Worm (Caenorhabditis elegans) whole organism, mixed stage, embryonic: ENCODE results near the gene txdc-17.

Source experiments
- M03D4.4 ChIP-seq: sonication (generic microtip); optimal IDR thresholded peaks from 2 replicates; lab custom pipeline; 2017; ENCODE audit warnings: mild to moderate bottlenecking, missing genetic modification characterization, missing compliant biosample characterization
- bed-3 ChIP-seq: fragments of 200-800 bp; sonication (Bioruptor generic); optimal IDR thresholded peaks from 3 replicates; lab custom pipeline; 2018; ENCODE audit warnings: mild to moderate bottlenecking, missing genetic modification characterization, moderate library complexity, missing compliant biosample characterization
- blmp-1 ChIP-seq: fragments of 150-350 bp; optimal IDR thresholded peaks from 2 replicates; lab custom pipeline; 2014; ENCODE audit warnings: missing biosample characterization, missing genetic modification characterization
- ceh-43 ChIP-seq: fragments of 200-800 bp; sonication (Bioruptor generic); optimal IDR thresholded peaks from 2 replicates; lab custom pipeline; 2018; ENCODE audit warnings: mild to moderate bottlenecking, missing genetic modification characterization, moderate library complexity, missing compliant biosample characterization
- ceh-83 ChIP-seq: fragments of 200-800 bp; sonication (Bioruptor generic); optimal IDR thresholded peaks from 2 replicates; lab custom pipeline; 2018; ENCODE audit warnings: mild to moderate bottlenecking, missing genetic modification characterization, missing compliant biosample characterization
- ces-1 ChIP-seq: fragments of 150-350 bp; optimal IDR thresholded peaks from 2 replicates; lab custom pipeline; 2014; ENCODE audit warnings: missing biosample characterization, missing genetic modification reagents, missing genetic modification characterization
- cnd-1 ChIP-seq: fragments of 200-800 bp; sonication (Bioruptor generic); optimal IDR thresholded peaks from 2 replicates; lab custom pipeline; 2018; ENCODE audit warnings: mild to moderate bottlenecking, missing genetic modification characterization, missing compliant biosample characterization
- elt-1 ChIP-seq: sonication (generic microtip); optimal IDR thresholded peaks from 2 replicates; lab custom pipeline; 2017; ENCODE audit warnings: missing genetic modification characterization, mild to moderate bottlenecking, missing compliant biosample characterization, antibody characterized with exemption, moderate library complexity, borderline replicate concordance; ENCODE audit not compliant: insufficient read depth
- elt-3 ChIP-seq: fragments of 150-350 bp; optimal IDR thresholded peaks from 2 replicates; lab custom pipeline; 2014; ENCODE audit warnings: missing biosample characterization, missing genetic modification characterization
- flh-1 ChIP-seq: fragments of 200-800 bp; sonication (Bioruptor generic); optimal IDR thresholded peaks from 2 replicates; lab custom pipeline; 2018; ENCODE audit warnings: mild to moderate bottlenecking, missing genetic modification characterization, moderate library complexity, missing compliant biosample characterization
- ham-2 ChIP-seq: fragments of 200-800 bp; sonication (Bioruptor generic); optimal IDR thresholded peaks from 2 replicates; lab custom pipeline; 2018; ENCODE audit warnings: mild to moderate bottlenecking, missing genetic modification characterization, missing compliant biosample characterization
- hlh-1 ChIP-seq: fragments of 150-350 bp; optimal IDR thresholded peaks from 2 replicates; lab custom pipeline; 2014; ENCODE audit warnings: missing biosample characterization, missing genetic modification reagents, missing genetic modification characterization
- lin-13 ChIP-seq: fragments of 150-350 bp; optimal IDR thresholded peaks from 2 replicates; lab custom pipeline; 2014; ENCODE audit warnings: missing biosample characterization, missing genetic modification characterization
- lsy-2 ChIP-seq: fragments of 150-350 bp; optimal IDR thresholded peaks from 2 replicates; lab custom pipeline; 2014; ENCODE audit warnings: missing biosample characterization, missing genetic modification characterization
- mab-5 ChIP-seq: fragments of 150-350 bp; optimal IDR thresholded peaks from 2 replicates; lab custom pipeline; 2014; ENCODE audit warnings: missing biosample characterization, missing genetic modification characterization
- mep-1 ChIP-seq: fragments of 150-350 bp; optimal IDR thresholded peaks from 2 replicates; lab custom pipeline; 2017; ENCODE audit warnings: missing biosample characterization, missing genetic modification reagents, missing genetic modification characterization, inconsistent platforms
- mls-2 ChIP-seq: sonication (generic microtip); optimal IDR thresholded peaks from 2 replicates; lab custom pipeline; 2016; ENCODE audit warnings: mild to moderate bottlenecking, missing genetic modification characterization, moderate library complexity, missing compliant biosample characterization
- nhr-12 ChIP-seq: fragments of 150-350 bp; optimal IDR thresholded peaks from 2 replicates; lab custom pipeline; 2014; ENCODE audit warnings: missing biosample characterization, missing genetic modification characterization
- nhr-2 ChIP-seq: fragments of 150-350 bp; optimal IDR thresholded peaks from 2 replicates; lab custom pipeline; 2014; ENCODE audit warnings: missing biosample characterization, missing genetic modification characterization
- nhr-237 ChIP-seq: fragments of 150-350 bp; optimal IDR thresholded peaks from 2 replicates; lab custom pipeline; 2014; ENCODE audit warnings: missing biosample characterization, missing genetic modification characterization
- nhr-28 ChIP-seq: fragments of 150-350 bp; optimal IDR thresholded peaks from 2 replicates; lab custom pipeline; 2014; ENCODE audit warnings: missing biosample characterization, missing genetic modification characterization
- nhr-76 ChIP-seq: sonication (generic microtip); optimal IDR thresholded peaks from 2 replicates; lab custom pipeline; 2017; ENCODE audit warnings: missing biosample characterization, missing genetic modification characterization
- pha-4 ChIP-seq: fragments of 150-350 bp; optimal IDR thresholded peaks from 2 replicates; lab custom pipeline; 2018; ENCODE audit warnings: missing biosample characterization, missing genetic modification reagents, missing genetic modification characterization
- sem-2 ChIP-seq: fragments of 200-800 bp; sonication (Bioruptor generic); optimal IDR thresholded peaks from 2 replicates; lab custom pipeline; 2018; ENCODE audit warnings: mild to moderate bottlenecking, missing genetic modification characterization, missing compliant biosample characterization
- snpc-4 ChIP-seq: fragments of 150-350 bp; optimal IDR thresholded peaks from 2 replicates; lab custom pipeline; 2014; ENCODE audit warnings: missing biosample characterization, missing genetic modification characterization
- sptf-1 ChIP-seq: sonication (generic microtip); optimal IDR thresholded peaks from 2 replicates; lab custom pipeline; 2017; ENCODE audit warnings: mild to moderate bottlenecking, missing genetic modification characterization, moderate library complexity, missing compliant biosample characterization
- tbx-8 ChIP-seq: fragments of 200-800 bp; sonication (Bioruptor generic); optimal IDR thresholded peaks from 2 replicates; lab custom pipeline; 2018; ENCODE audit warnings: mild to moderate bottlenecking, missing genetic modification characterization, moderate library complexity, missing compliant biosample characterization
- unc-39 ChIP-seq: fragments of 150-350 bp; optimal IDR thresholded peaks from 2 replicates; lab custom pipeline; 2014; ENCODE audit warnings: missing biosample characterization, missing genetic modification characterization
- unc-62 ChIP-seq: fragments of 150-350 bp; optimal IDR thresholded peaks from 2 replicates; lab custom pipeline; 2014; ENCODE audit warnings: missing biosample characterization, missing genetic modification reagents, missing genetic modification characterization
- zip-8 ChIP-seq: fragments of 150-350 bp; optimal IDR thresholded peaks from 2 replicates; lab custom pipeline; 2014; ENCODE audit warnings: missing biosample characterization, missing genetic modification characterization
- ztf-11 ChIP-seq: fragments of 150-350 bp; optimal IDR thresholded peaks from 2 replicates; lab custom pipeline; 2014; ENCODE audit warnings: missing biosample characterization, missing genetic modification characterization

txdc-17 gene

ce11 chrIII:2818980-2819379 lies 15.5 kb upstream of the txdc-17 start, which contains the start of gene pipp-4P:
TSS of gene pipp-4P (plus strand) at chrIII:2819280.
- TF ChIP-seq mep-1 (tag; lab: Kevin White, UChicago) (no peak), lsy-2 (tag; lab: Kevin White, UChicago) (no peak), nhr-2 (tag; lab: Kevin White, UChicago) (no peak), mls-2 (tag; lab: Kevin White, UChicago) (no peak), unc-39 (tag; lab: Kevin White, UChicago) (no peak), ceh-83 (GFP tag; lab: Kevin White, UChicago) (no peak), ztf-11 (no peak), blmp-1 (no peak), tbx-8 (GFP tag; lab: Kevin White, UChicago) (no peak), M03D4.4 (no peak), snpc-4 (tag; lab: Kevin White, UChicago) (no peak), unc-62 (GFP tag; lab: Kevin White, UChicago) (no peak), flh-1 (GFP tag; lab: Kevin White, UChicago) (no peak), nhr-76 (tag; lab: Kevin White, UChicago) (no peak), nhr-28 (tag; lab: Kevin White, UChicago) (no peak), mab-5 (tag; lab: Kevin White, UChicago) (no peak), pha-4 (tag; lab: Kevin White, UChicago) (no peak), ceh-43 (no peak), cnd-1 (tag; lab: Kevin White, UChicago) (no peak)
- TF ChIP-seq, all 35 proteins: peak for 0

ce11 chrIII:2826770-2827169 lies 7.7 kb upstream of the txdc-17 start, which contains the start of gene Y71H2AM.1:
TSS of gene Y71H2AM.1 (plus strand) at chrIII:2827070.
- TF ChIP-seq ztf-11 (no peak), sem-2 (GFP tag; lab: Kevin White, UChicago) (no peak), sptf-1 (tag; lab: Kevin White, UChicago) (no peak), unc-62 (GFP tag; lab: Kevin White, UChicago) (no peak), nhr-28 (tag; lab: Kevin White, UChicago) (no peak), mep-1 (tag; lab: Kevin White, UChicago) (no peak), cnd-1 (tag; lab: Kevin White, UChicago) (no peak), lin-13 (no peak), mls-2 (tag; lab: Kevin White, UChicago) (no peak), bed-3 (GFP tag; lab: Kevin White, UChicago) (no peak), nhr-76 (tag; lab: Kevin White, UChicago) (no peak)
- TF ChIP-seq, all 35 proteins: peak for 0

DNA sequence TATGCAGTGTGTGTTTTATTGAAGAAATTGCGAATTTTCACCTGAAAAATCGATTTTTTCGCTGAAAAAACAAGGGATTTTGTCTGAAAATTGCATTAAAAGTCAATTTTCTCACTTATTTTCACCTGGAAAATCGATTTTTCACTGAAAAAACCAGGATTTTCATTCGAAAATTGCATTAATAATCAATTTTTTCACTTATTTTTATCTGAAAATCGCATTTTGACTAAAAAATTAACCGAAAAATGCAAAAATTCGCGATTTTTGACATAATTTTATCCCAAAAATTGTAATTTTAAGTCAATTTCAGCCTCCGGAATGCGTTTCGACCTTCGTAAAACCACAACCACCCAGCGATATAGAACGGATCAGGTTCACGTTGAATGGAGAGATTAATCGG lies 2.0 kb upstream of the txdc-17 start, which contains the start of gene Y71H2AM.29:
TSS of gene Y71H2AM.29 (plus strand) at position 301 of the 400 bp plus-strand sequence.
- no peak for TF ChIP-seq elt-1 (tag; lab: Kevin White, UChicago)
- TF ChIP-seq blmp-1: no peak
- TF ChIP-seq nhr-2 (tag; lab: Kevin White, UChicago): no peak
- TF ChIP-seq ham-2 (GFP tag; lab: Kevin White, UChicago): no peak
- no peak for TF ChIP-seq pha-4 (tag; lab: Kevin White, UChicago)
- no peak for TF ChIP-seq mep-1 (tag; lab: Kevin White, UChicago)
- TF ChIP-seq mls-2 (tag; lab: Kevin White, UChicago): no peak
- TF ChIP-seq cnd-1 (tag; lab: Kevin White, UChicago): no peak
- TF ChIP-seq lin-13: no peak
- no peak for TF ChIP-seq zip-8 (tag; lab: Kevin White, UChicago)

DNA sequence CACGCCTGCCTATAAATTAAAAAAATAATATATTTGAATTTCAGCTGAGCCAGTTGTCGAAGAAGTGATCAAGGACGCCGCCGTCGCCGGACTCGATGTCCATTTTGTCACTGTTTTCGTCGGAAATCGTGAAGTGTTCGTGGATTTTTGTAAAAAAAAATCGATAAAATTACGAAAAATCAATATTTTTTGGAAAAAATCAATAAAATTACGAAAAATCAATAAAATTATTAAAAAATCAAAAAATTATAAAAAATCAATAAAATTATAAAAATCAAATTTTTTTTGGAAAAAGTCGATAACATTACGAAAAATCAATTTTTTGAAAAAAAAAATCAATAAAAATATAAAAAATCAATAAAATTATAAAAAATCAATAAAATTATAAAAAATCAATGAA lies 535 bp downstream of the txdc-17 start:
- TF ChIP-seq bed-3 (GFP tag; lab: Kevin White, UChicago) (no peak), elt-3 (no peak), elt-1 (tag; lab: Kevin White, UChicago) (no peak), nhr-237 (no peak), cnd-1 (tag; lab: Kevin White, UChicago) (no peak), ham-2 (GFP tag; lab: Kevin White, UChicago) (no peak), zip-8 (tag; lab: Kevin White, UChicago) (no peak), nhr-12 (tag; lab: Kevin White, UChicago) (no peak), blmp-1 (no peak), mab-5 (tag; lab: Kevin White, UChicago) (no peak), hlh-1 (tag; lab: Kevin White, UChicago) (no peak), snpc-4 (tag; lab: Kevin White, UChicago) (no peak), ces-1 (GFP tag; lab: Kevin White, UChicago) (no peak)
